Fruit fly (Drosophila melanogaster) whole organism, prepupa: ENCODE results near the gene Ldsdh1.

Experiments used
- CG10631 ChIP-seq: fragments of 200-800 bp; sonication (Bioruptor generic); optimal IDR thresholded peaks from 2 replicates; lab custom pipeline; 2016; ENCODE audit warnings: missing biosample characterization, missing genetic modification characterization
- CG10669 ChIP-seq: fragments of 200-800 bp; sonication (Bioruptor generic); optimal IDR thresholded peaks from 3 replicates; lab custom pipeline; 2018; ENCODE audit warnings: missing biosample characterization, mild to moderate bottlenecking, missing genetic modification characterization, moderate library complexity
- CG11294 ChIP-seq: fragments of 200-800 bp; sonication (Bioruptor generic); IDR thresholded peaks from 2 replicates; pipeline ENCODE4 v1.3.6; 2022; ENCODE audit warnings: missing biosample characterization, missing genetic modification characterization
- CG11762 ChIP-seq: fragments of 200-800 bp; sonication (Bioruptor generic); optimal IDR thresholded peaks from 3 replicates; lab custom pipeline; 2016; ENCODE audit warnings: missing biosample characterization, missing genetic modification characterization; ENCODE audit not compliant: insufficient read depth
- CG15336 ChIP-seq: fragments of 200-800 bp; sonication (Bioruptor generic); IDR thresholded peaks from 2 replicates; pipeline ENCODE4 v1.3.6; 2022; ENCODE audit warnings: missing biosample characterization, missing genetic modification characterization
- CG1621 ChIP-seq: fragments of 200-800 bp; sonication (Bioruptor generic); optimal IDR thresholded peaks from 3 replicates; lab custom pipeline; 2018; ENCODE audit warnings: missing biosample characterization, mild to moderate bottlenecking, missing genetic modification characterization
- CG3032 ChIP-seq: fragments of 200-800 bp; optimal IDR thresholded peaks from 2 replicates; lab custom pipeline; 2019; ENCODE audit warnings: missing biosample characterization, mild to moderate bottlenecking, missing genetic modification characterization, moderate library complexity
- CG31627 ChIP-seq: fragments of 200-800 bp; sonication (Bioruptor generic); optimal IDR thresholded peaks from 3 replicates; lab custom pipeline; 2016; ENCODE audit warnings: missing biosample characterization, missing genetic modification characterization
- CG32006 ChIP-seq: fragments of 200-800 bp; sonication (Bioruptor generic); optimal IDR thresholded peaks from 3 replicates; lab custom pipeline; 2017; ENCODE audit warnings: missing biosample characterization, mild to moderate bottlenecking, missing genetic modification characterization
- CG34406 ChIP-seq: fragments of 200-800 bp; sonication (Bioruptor generic); optimal IDR thresholded peaks from 3 replicates; lab custom pipeline; 2016; ENCODE audit warnings: missing biosample characterization, missing genetic modification characterization
- CG3919 ChIP-seq: fragments of 200-800 bp; sonication (Bioruptor generic); optimal IDR thresholded peaks from 3 replicates; lab custom pipeline; 2016; ENCODE audit warnings: missing biosample characterization, missing genetic modification characterization
- CG4318 ChIP-seq: fragments of 200-800 bp; sonication (Bioruptor generic); optimal IDR thresholded peaks from 3 replicates; lab custom pipeline; 2017; ENCODE audit warnings: missing biosample characterization, mild to moderate bottlenecking, missing genetic modification characterization
- CG6163 ChIP-seq: fragments of 200-800 bp; sonication (Bioruptor generic); IDR thresholded peaks from 3 replicates; pipeline ENCODE4 v1.3.6; 2022; ENCODE audit warnings: missing biosample characterization, missing genetic modification characterization
- CG6276 ChIP-seq: fragments of 200-800 bp; sonication (Bioruptor generic); optimal IDR thresholded peaks from 2 replicates; lab custom pipeline; 2017; ENCODE audit warnings: missing biosample characterization, mild to moderate bottlenecking, missing genetic modification characterization
- CG6792 ChIP-seq: fragments of 200-800 bp; sonication (Bioruptor generic); optimal IDR thresholded peaks from 3 replicates; lab custom pipeline; 2016; ENCODE audit warnings: missing biosample characterization, missing genetic modification characterization
- CG6808 ChIP-seq: fragments of 200-800 bp; sonication (Bioruptor generic); optimal IDR thresholded peaks from 3 replicates; lab custom pipeline; 2017; ENCODE audit warnings: missing biosample characterization, missing genetic modification characterization, mild to moderate bottlenecking, moderate library complexity, missing genetic modification reagents
- CG7368 ChIP-seq: fragments of 200-800 bp; sonication (Bioruptor generic); optimal IDR thresholded peaks from 3 replicates; lab custom pipeline; 2016; ENCODE audit warnings: missing biosample characterization, missing genetic modification characterization
- CG8119 ChIP-seq: fragments of 200-800 bp; sonication (Bioruptor generic); IDR thresholded peaks from 3 replicates; pipeline ENCODE4 v1.3.6; 2022; ENCODE audit warnings: missing biosample characterization, missing genetic modification characterization
- Eip78C ChIP-seq: fragments of 200-800 bp; sonication (Bioruptor generic); peaks from one replicate; lab custom pipeline; 2016; ENCODE audit warnings: missing biosample characterization, missing genetic modification characterization
- Gug ChIP-seq: fragments of 200-800 bp; sonication (Bioruptor generic); IDR thresholded peaks from 2 replicates; pipeline ENCODE4 v1.3.6; 2022; ENCODE audit warnings: missing biosample characterization, missing genetic modification characterization
- Hr39 ChIP-seq: fragments of 200-800 bp; sonication (Bioruptor generic); optimal IDR thresholded peaks from 2 replicates; lab custom pipeline; 2016; ENCODE audit warnings: missing biosample characterization, missing genetic modification characterization
- Hr4 ChIP-seq: fragments of 200-800 bp; sonication (Bioruptor generic); optimal IDR thresholded peaks from 3 replicates; lab custom pipeline; 2016; ENCODE audit warnings: missing biosample characterization, missing genetic modification characterization
- Lpt ChIP-seq: fragments of 200-800 bp; sonication (Bioruptor generic); optimal IDR thresholded peaks from 3 replicates; lab custom pipeline; 2016; ENCODE audit warnings: missing biosample characterization, missing genetic modification characterization
- OdsH ChIP-seq: fragments of 200-800 bp; sonication (Bioruptor generic); optimal IDR thresholded peaks from 3 replicates; lab custom pipeline; 2016; ENCODE audit warnings: missing biosample characterization, missing genetic modification characterization
- Sox14 ChIP-seq: fragments of 200-800 bp; sonication (Bioruptor generic); optimal IDR thresholded peaks from 3 replicates; lab custom pipeline; 2016; ENCODE audit warnings: missing biosample characterization, missing genetic modification characterization
- Sox15 ChIP-seq: fragments of 200-800 bp; sonication (Bioruptor generic); optimal IDR thresholded peaks from 3 replicates; lab custom pipeline; 2016; ENCODE audit warnings: missing biosample characterization, missing genetic modification characterization
- achi ChIP-seq: fragments of 200-800 bp; sonication (Bioruptor generic); optimal IDR thresholded peaks from 3 replicates; lab custom pipeline; 2016; ENCODE audit warnings: missing biosample characterization, missing genetic modification characterization
- acj6 ChIP-seq: fragments of 200-800 bp; sonication (Bioruptor generic); optimal IDR thresholded peaks from 3 replicates; lab custom pipeline; 2016; ENCODE audit warnings: missing biosample characterization, missing genetic modification characterization
- cyc ChIP-seq: fragments of 200-800 bp; sonication (Bioruptor generic); optimal IDR thresholded peaks from 3 replicates; lab custom pipeline; 2016; ENCODE audit warnings: missing biosample characterization, missing genetic modification characterization
- eg ChIP-seq: fragments of 200-800 bp; sonication (Bioruptor generic); IDR thresholded peaks from 3 replicates; pipeline ENCODE4 v1.3.6; 2022; ENCODE audit warnings: missing biosample characterization, missing genetic modification characterization
- esn ChIP-seq: fragments of 200-800 bp; sonication (Bioruptor generic); optimal IDR thresholded peaks from 2 replicates; lab custom pipeline; 2016; ENCODE audit warnings: missing biosample characterization, mild to moderate bottlenecking, missing genetic modification characterization, moderate library complexity
- fd85E ChIP-seq: fragments of 200-800 bp; sonication (Bioruptor generic); optimal IDR thresholded peaks from 3 replicates; lab custom pipeline; 2016; ENCODE audit warnings: missing biosample characterization, missing genetic modification characterization
- net ChIP-seq: fragments of 200-800 bp; sonication (Bioruptor generic); optimal IDR thresholded peaks from 3 replicates; lab custom pipeline; 2016; ENCODE audit warnings: missing biosample characterization, missing genetic modification characterization
- salr ChIP-seq, 2 experiments: fragments of 200-800 bp; sonication (Bioruptor generic); optimal IDR thresholded peaks; 3 replicates each; lab custom pipeline; 2016 to 2018; ENCODE audit warnings: missing biosample characterization in 2 of 2, missing genetic modification characterization in 2 of 2, mild to moderate bottlenecking in 1 of 2
- svp ChIP-seq: fragments of 200-800 bp; sonication (Bioruptor generic); peaks from one replicate; lab custom pipeline; 2016; ENCODE audit warnings: missing biosample characterization, missing genetic modification characterization
- topi ChIP-seq: fragments of 200-800 bp; sonication (Bioruptor generic); optimal IDR thresholded peaks from 3 replicates; lab custom pipeline; 2016; ENCODE audit warnings: missing biosample characterization, missing genetic modification characterization

Ldsdh1 gene

DNA sequence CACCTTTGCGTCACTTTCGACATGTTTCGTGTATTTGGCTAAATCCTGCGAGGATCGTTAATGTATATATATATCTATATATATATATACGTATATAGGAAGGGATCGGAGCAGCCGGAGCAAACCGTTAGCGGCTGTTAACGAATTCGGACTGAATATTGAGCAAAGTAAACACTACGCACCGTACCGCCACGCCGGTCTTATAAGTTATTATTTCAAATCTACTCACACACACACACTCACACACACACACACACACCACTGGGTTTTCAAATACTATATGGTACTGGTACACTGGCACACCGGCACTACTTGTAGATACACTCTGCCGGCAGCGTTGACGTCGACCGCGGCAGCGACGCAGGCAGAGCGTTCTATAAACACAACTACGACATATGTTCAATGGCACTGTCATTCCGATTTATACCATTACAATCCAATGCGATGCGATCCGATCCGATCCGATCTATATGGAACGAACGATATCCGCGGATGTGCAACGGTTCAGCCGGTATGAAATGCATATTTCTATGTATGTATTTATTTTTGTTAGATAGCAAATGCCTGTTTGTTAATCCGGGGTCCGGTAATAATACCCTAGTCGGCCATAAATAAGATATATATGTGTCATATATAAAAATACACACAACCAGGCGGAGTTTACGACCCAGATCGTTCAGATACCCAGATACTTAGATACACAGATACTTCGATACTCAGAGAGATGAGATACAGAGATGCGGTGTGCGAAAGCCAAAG, at the start of gene Ldsdh1:
Gene Ldsdh1 (minus strand): TSS at position 179 of the 759 bp plus-strand sequence.
- TF ChIP-seq svp (GFP tag; lab: Kevin White, UChicago) = peak; percentile 28
- TF ChIP-seq Eip78C (GFP tag; lab: Kevin White, UChicago) = peak; percentile 1
- TF ChIP-seq Hr39 (GFP tag; lab: Kevin White, UChicago) = no peak

DNA sequence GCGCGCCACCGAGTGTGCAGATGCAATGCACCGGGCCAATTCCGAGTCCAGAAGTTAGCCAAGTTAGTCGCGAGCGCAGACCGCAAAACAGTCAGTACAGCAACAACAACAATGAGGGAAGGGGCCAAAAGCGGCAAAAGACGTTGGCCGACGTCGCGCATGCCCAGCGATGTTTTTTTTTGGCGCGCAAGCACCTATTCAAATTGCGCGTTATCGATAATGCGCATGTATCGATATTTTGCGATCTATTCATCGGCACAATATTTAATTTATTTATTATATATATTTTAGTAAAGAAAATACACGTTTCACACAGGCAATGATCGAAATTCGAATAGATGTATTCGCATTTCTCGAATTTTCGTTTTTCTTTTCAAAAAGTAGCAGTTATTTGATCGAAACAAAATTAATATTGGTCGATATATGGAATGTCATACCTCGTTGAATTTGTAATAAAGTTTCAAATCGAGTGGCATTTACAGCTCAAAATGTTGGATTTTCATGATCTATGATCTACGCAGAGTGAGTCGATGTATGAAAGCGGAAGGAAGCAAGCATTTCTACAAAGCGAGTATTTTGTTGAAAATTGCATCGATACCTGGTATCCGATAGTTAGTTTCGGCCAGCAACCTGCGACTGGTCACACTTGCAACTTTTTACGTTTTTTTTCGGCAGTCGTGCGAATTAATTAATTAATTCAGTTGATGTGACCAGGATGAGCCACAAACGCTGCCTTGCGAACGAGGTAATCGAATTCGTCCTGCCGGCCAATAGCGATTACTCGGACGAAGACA, 48.0 kb upstream of the Ldsdh1 start, which contains the start of gene CG2116:
Gene CG2116 (plus strand): TSS at position 609 of the 794 bp plus-strand sequence.
- TF ChIP-seq svp (GFP tag; lab: Kevin White, UChicago) (no peak), net (GFP tag; lab: Kevin White, UChicago) (no peak), Eip78C (GFP tag; lab: Kevin White, UChicago) (peak; percentile 38), esn (GFP tag; lab: Kevin White, UChicago) (peak; percentile 13)

dm6 chrX:8128133-8128532, 46.7 kb upstream of the Ldsdh1 start:
- TF ChIP-seq net (GFP tag; lab: Kevin White, UChicago) (no peak), achi (GFP tag; lab: Kevin White, UChicago) (no peak), svp (GFP tag; lab: Kevin White, UChicago) (no peak), esn (GFP tag; lab: Kevin White, UChicago) (no peak), Gug (GFP tag; lab: Robert Waterston, UW) (no peak), fd85E (GFP tag; lab: Kevin White, UChicago) (no peak), CG7368 (GFP tag; lab: Kevin White, UChicago) (no peak), topi (no peak), cyc (no peak), CG6792 (no peak), Hr4 (GFP tag; lab: Kevin White, UChicago) (no peak)
- TF ChIP-seq, all 60 proteins: peak for 0

- TF ChIP-seq CG15336 (peak; percentile 54), CG1621 (tag; lab: Kevin White, UChicago) (no peak), CG8119 (0 out of 3 replicates have a peak, but pooled peaks have one; percentile 29), CG6808 (GFP tag; lab: Kevin White, UChicago) (no peak), CG3032 (tag; lab: Kevin White, UChicago) (no peak), Eip78C (GFP tag; lab: Kevin White, UChicago) (peak; percentile 66), Hr4 (GFP tag; lab: Kevin White, UChicago) (peak; percentile 44), CG4318 (peak; percentile 19), salr (GFP tag; optimal IDR thresholded peaks at IDR 0.05; lab: Kevin White, UChicago) (no peak), CG6163 (GFP tag; lab: Robert Waterston, UW) (peak; percentile 50; the same call in 2 of the 3 replicates), eg (GFP tag; lab: Robert Waterston, UW) (peak; percentile 55; the same call in 2 of the 3 replicates), CG32006 (peak; percentile 62)
Observed at dm6 chrX:8126149-8126548, 44.7 kb upstream of the Ldsdh1 start.

DNA sequence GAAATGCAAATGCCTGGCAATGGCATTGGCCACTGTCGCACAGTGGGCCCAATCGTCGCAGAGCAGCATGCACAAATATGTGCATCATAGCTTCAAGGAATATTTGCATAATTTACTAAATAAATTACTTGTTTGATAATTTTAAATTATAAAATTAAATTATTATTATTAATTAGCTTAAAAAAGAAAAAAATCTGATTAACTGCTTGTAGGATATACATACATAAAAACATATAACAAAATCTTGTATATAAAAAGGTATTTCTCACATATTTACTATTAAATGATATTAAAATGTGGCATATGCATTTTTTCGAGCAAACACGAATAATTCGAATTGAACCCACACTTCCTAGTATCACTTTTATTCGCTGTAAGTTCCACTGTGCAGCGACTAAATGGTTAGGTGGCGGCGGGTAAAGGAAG, 43.8 kb upstream of the Ldsdh1 start:
- TF ChIP-seq CG11294 (GFP tag; lab: Robert Waterston, UW) = peak; percentile 39; the same call in 1 of the 2 replicates
- peak; percentile 81 for TF ChIP-seq CG32006
- TF ChIP-seq Hr4 (GFP tag; lab: Kevin White, UChicago) = peak; percentile 6
- peak; percentile 23 for TF ChIP-seq CG10631
- TF ChIP-seq Lpt (GFP tag; lab: Kevin White, UChicago) = peak; percentile 5
- TF ChIP-seq achi (GFP tag; lab: Kevin White, UChicago) = peak; percentile 23
- TF ChIP-seq Sox15 (GFP tag; lab: Kevin White, UChicago) = no peak
- TF ChIP-seq CG34406 (GFP tag; lab: Kevin White, UChicago) = no peak
- TF ChIP-seq esn (GFP tag; lab: Kevin White, UChicago) = no peak
- TF ChIP-seq Sox14 (GFP tag; lab: Kevin White, UChicago) = no peak
- no peak for TF ChIP-seq CG11762
- TF ChIP-seq salr (GFP tag; optimal IDR thresholded peaks at IDR 0.05; lab: Kevin White, UChicago) = peak in 1 of 2 experiments; percentile 13
- peak; percentile 37 for TF ChIP-seq OdsH (GFP tag; lab: Kevin White, UChicago)
- peak; percentile 48; the same call in 2 of the 3 replicates for TF ChIP-seq CG8119
- peak; percentile 12 for TF ChIP-seq acj6 (GFP tag; lab: Kevin White, UChicago)
- peak; percentile 3 for TF ChIP-seq CG3919
- peak; percentile 60 for TF ChIP-seq CG4318
- TF ChIP-seq Eip78C (GFP tag; lab: Kevin White, UChicago) = peak; percentile 67
- no peak for TF ChIP-seq CG31627 (GFP tag; lab: Kevin White, UChicago)
- peak; percentile 47 for TF ChIP-seq CG6276
- peak; percentile 54 for TF ChIP-seq CG15336
- no peak for TF ChIP-seq CG6792
- TF ChIP-seq CG6163 (GFP tag; lab: Robert Waterston, UW) = 0 out of 3 replicates have a peak, but pooled peaks have one; percentile 21
- 0 out of 3 replicates have a peak, but pooled peaks have one; percentile 27 for TF ChIP-seq eg (GFP tag; lab: Robert Waterston, UW)
- no peak for TF ChIP-seq CG10669 (GFP tag; lab: Kevin White, UChicago)
